Worm (Caenorhabditis elegans): ENCODE data around the gene cdf-2.
A peak's percentile ranks its signal among the peaks of the same experiment; 100 is the strongest.

Gene cdf-2

DNA sequence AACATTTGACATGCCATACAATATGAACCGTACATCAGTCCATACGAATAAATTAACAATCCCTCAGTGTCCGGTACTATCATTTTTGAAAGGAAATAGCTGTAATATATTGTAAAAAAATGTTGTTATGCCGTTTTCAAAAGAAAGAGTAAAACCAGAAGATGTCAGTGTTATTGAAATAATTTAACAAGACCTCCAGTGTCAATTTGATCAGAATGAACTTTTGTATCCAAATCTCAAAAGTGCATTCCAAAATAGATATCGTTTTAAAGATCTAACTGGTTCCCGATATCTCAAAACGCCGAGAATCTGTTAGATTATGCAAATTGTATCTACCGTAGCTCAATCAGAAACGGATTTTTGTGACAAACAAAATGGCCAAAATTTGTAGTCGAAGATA lies 5.2 kb downstream of the cdf-2 start, which contains the start of gene odr-7:
TSS of gene odr-7 (minus strand) at position 101 of the 400 bp plus-strand sequence.
- no peak for TF ChIP-seq lim-7 (GFP tag; IDR thresholded peaks at IDR 0.05)
- TF ChIP-seq dmd-6 (GFP tag; IDR thresholded peaks at IDR 0.05): no peak
- no peak for TF ChIP-seq fkh-10 (GFP tag; optimal IDR thresholded peaks at IDR 0.05)

DNA sequence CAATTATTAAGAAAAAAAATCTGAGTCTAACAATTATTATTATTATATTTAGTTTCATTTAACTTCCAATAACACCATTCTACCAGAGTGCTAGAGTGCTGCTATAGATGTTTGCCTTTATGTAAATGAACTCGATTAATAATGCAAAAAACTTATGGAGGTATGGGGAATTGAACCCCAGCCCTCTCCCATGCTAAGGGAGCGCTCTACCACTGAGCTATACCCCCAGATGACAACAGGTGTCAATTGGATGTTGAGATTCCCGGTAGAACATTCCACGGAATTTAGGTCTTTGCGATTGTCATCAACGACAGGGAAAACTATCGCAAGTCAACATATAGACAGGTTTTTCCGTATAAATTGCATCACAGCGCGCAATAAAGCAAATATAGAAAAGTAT lies 8.7 kb downstream of the cdf-2 start:
- TF ChIP-seq ceh-32 (tag; optimal IDR thresholded peaks at IDR 0.05; ENCODE audit: poor library complexity) (no peak), nhr-42 (GFP tag; IDR thresholded peaks at IDR 0.05) (0 out of 2 replicates have a peak, but pooled peaks have one; percentile 65), jun-1 (tag; optimal IDR thresholded peaks at IDR 0.05) (no peak), daf-19 (GFP tag; conservative IDR thresholded peaks at IDR 0.05) (peak; percentile 74), arid-1 (GFP tag; conservative IDR thresholded peaks at IDR 0.05) (peak; percentile 78), nhr-77 (tag; optimal IDR thresholded peaks at IDR 0.05) (peak; percentile 19), T20F7.1 (GFP tag; optimal IDR thresholded peaks at IDR 0.05) (no peak), cey-2 (tag; optimal IDR thresholded peaks at IDR 0.05; ENCODE audit: borderline replicate concordance, insufficient read depth) (no peak), fkh-10 (GFP tag; optimal IDR thresholded peaks at IDR 0.05) (no peak), lin-1 (GFP tag; IDR thresholded peaks at IDR 0.05) (peak; percentile 69; the same call in 1 of the 2 replicates), Y48G9A.11 (GFP tag; IDR thresholded peaks at IDR 0.05) (peak; percentile 71; the same call in 1 of the 2 replicates), mep-1 (tag; optimal IDR thresholded peaks at IDR 0.05) (peak; percentile 77), F26F4.8 (GFP tag; conservative IDR thresholded peaks at IDR 0.05) (peak; percentile 86), unc-130 (GFP tag; optimal IDR thresholded peaks at IDR 0.05) (peak; percentile 47), lsy-2 (tag; optimal IDR thresholded peaks at IDR 0.05) (no peak), gei-8 (GFP tag; optimal IDR thresholded peaks at IDR 0.05) (peak; percentile 73), ztf-11 (tag; optimal IDR thresholded peaks at IDR 0.05) (no peak), ces-1 (GFP tag; optimal IDR thresholded peaks at IDR 0.05) (no peak), spr-3 (GFP tag; optimal IDR thresholded peaks at IDR 0.05) (peak; percentile 32), nhr-28 (tag; optimal IDR thresholded peaks at IDR 0.05) (peak; percentile 26), ceh-20 (GFP tag; IDR thresholded peaks at IDR 0.05) (peak; percentile 64; the same call in 1 of the 2 replicates), egl-27 (tag; optimal IDR thresholded peaks at IDR 0.05) (no peak), daf-16 (GFP tag; optimal IDR thresholded peaks at IDR 0.05) (peak; percentile 23 to 81), daf-16 (tag; optimal IDR thresholded peaks at IDR 0.05) (peak; percentile 73), snpc-1.2 (GFP tag; IDR thresholded peaks at IDR 0.05) (no peak; the same call in 1 of the 2 replicates), set-16 (GFP tag; IDR thresholded peaks at IDR 0.05) (no peak), Y105C5A.15 (GFP tag; IDR thresholded peaks at IDR 0.05) (no peak), dmd-8 (GFP tag; IDR thresholded peaks at IDR 0.05) (peak; percentile 94), ztf-7 (tag; optimal IDR thresholded peaks at IDR 0.05) (peak; percentile 74), ceh-28 (tag; optimal IDR thresholded peaks at IDR 0.05) (no peak), ZK546.5 (tag; optimal IDR thresholded peaks at IDR 0.05) (no peak), nhr-10 (tag; optimal IDR thresholded peaks at IDR 0.05) (peak; percentile 5), snpc-4 (tag; optimal IDR thresholded peaks at IDR 0.05) (no peak), pqm-1 (tag; optimal IDR thresholded peaks at IDR 0.05) (no peak), dmd-6 (GFP tag; IDR thresholded peaks at IDR 0.05) (peak; percentile 69), lin-39 (tag; optimal IDR thresholded peaks at IDR 0.05) (no peak), F10B5.3 (tag; optimal IDR thresholded peaks at IDR 0.05) (peak; percentile 67), fos-1 (tag; optimal IDR thresholded peaks at IDR 0.05) (no peak), hmg-1.1 (GFP tag; IDR thresholded peaks at IDR 0.05) (peak; percentile 70), lim-7 (GFP tag; IDR thresholded peaks at IDR 0.05) (peak; percentile 90), ceh-82 (tag; optimal IDR thresholded peaks at IDR 0.05) (no peak), F37D6.2 (tag; optimal IDR thresholded peaks at IDR 0.05) (no peak), nhr-76 (tag; optimal IDR thresholded peaks at IDR 0.05) (no peak), zip-2 (tag; optimal IDR thresholded peaks at IDR 0.05) (peak; percentile 84), lin-29 (GFP tag; IDR thresholded peaks at IDR 0.05) (peak; percentile 56; the same call in 1 of the 2 replicates), ceh-62 (tag; optimal IDR thresholded peaks at IDR 0.05) (no peak), ceh-44 (GFP tag; IDR thresholded peaks at IDR 0.05) (peak; percentile 75; the same call in 1 of the 2 replicates), mdt-29 (GFP tag; IDR thresholded peaks at IDR 0.05) (0 out of 2 replicates have a peak, but pooled peaks have one; percentile 44), aly-2 (tag; optimal IDR thresholded peaks at IDR 0.05) (peak; percentile 64), dmd-9 (GFP tag; IDR thresholded peaks at IDR 0.05) (peak; percentile 87)
